Worm (Caenorhabditis elegans): ENCODE measurements around the gene nlp-34.

DNA sequence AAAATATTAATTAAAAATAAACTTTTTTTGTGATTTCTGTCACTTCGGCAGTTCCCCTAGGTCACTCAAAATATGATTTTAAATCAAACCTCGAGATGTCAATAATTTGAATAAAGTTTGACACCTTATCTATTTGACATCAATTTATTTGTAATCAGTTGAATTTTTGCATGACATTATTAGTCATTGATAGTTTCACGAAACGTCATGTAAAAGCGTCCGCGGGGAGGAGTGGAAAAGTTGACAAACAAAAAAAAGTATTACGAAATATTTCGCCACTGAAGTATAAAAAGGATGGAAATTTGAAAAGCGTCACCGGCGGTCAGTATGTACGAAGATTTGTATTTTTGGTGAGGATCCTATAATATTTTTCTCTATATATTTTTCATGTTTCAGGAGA, 45.8 kb upstream of the nlp-34 start, which contains the start of gene K09D9.1:
- TF ChIP-seq C17E4.6 (GFP tag; IDR thresholded peaks at IDR 0.05) (no peak), unc-62 (GFP tag; optimal IDR thresholded peaks at IDR 0.05) (peak; percentile 97), tbp1 (GFP tag; optimal IDR thresholded peaks at IDR 0.05) (no peak), rpc-1 (optimal IDR thresholded peaks at IDR 0.05) (no peak), rpc-1 (tag; optimal IDR thresholded peaks at IDR 0.05) (no peak), Y53F4B.3 (GFP tag; IDR thresholded peaks at IDR 0.05) (no peak), nhr-80 (tag; optimal IDR thresholded peaks at IDR 0.05) (peak; percentile 93), ccch-3 (GFP tag; optimal IDR thresholded peaks at IDR 0.05) (no peak), madf-3 (GFP tag; IDR thresholded peaks at IDR 0.05) (no peak)
